Worm (Caenorhabditis elegans) whole organism, late embryonic: ENCODE measurements around the gene gpa-13.

Experiments used
- K02D7.2 ChIP-seq: sonication (generic microtip); optimal IDR thresholded peaks from 2 replicates; lab custom pipeline; 2017; ENCODE audit warnings: mild to moderate bottlenecking, missing genetic modification characterization, missing compliant biosample characterization
- T23F11.4 ChIP-seq: fragments of 200-800 bp; sonication (Bioruptor generic); optimal IDR thresholded peaks from 2 replicates; lab custom pipeline; 2018; ENCODE audit warnings: mild to moderate bottlenecking, missing genetic modification characterization, missing compliant biosample characterization
- Y22D7AL.16 ChIP-seq: sonication (generic microtip); optimal IDR thresholded peaks from 2 replicates; lab custom pipeline; 2016; ENCODE audit warnings: missing genetic modification characterization, missing compliant biosample characterization
- ceh-18 ChIP-seq: sonication (generic microtip); optimal IDR thresholded peaks from 2 replicates; lab custom pipeline; 2016; ENCODE audit warnings: missing genetic modification characterization, missing compliant biosample characterization
- ceh-19 ChIP-seq: fragments of 200-800 bp; sonication (Bioruptor generic); optimal IDR thresholded peaks from 2 replicates; lab custom pipeline; 2018; ENCODE audit warnings: mild to moderate bottlenecking, missing genetic modification characterization, missing compliant biosample characterization
- ceh-2 ChIP-seq: sonication (generic microtip); optimal IDR thresholded peaks from 2 replicates; lab custom pipeline; 2016; ENCODE audit warnings: missing genotype, missing genetic modification characterization, missing compliant biosample characterization
- ceh-22 ChIP-seq: sonication (generic microtip); optimal IDR thresholded peaks from 2 replicates; lab custom pipeline; 2017; ENCODE audit warnings: missing biosample characterization, missing genetic modification characterization
- ceh-24 ChIP-seq: sonication (generic microtip); optimal IDR thresholded peaks from 2 replicates; lab custom pipeline; 2016; ENCODE audit warnings: mild to moderate bottlenecking, missing genetic modification characterization, missing compliant biosample characterization
- ceh-30 ChIP-seq: fragments of 150-350 bp; optimal IDR thresholded peaks from 2 replicates; lab custom pipeline; 2014; ENCODE audit warnings: missing biosample characterization, missing genetic modification characterization
- ceh-45 ChIP-seq: fragments of 200-800 bp; sonication (Bioruptor generic); IDR thresholded peaks from 2 replicates; pipeline ENCODE4 v1.3.6; 2022; ENCODE audit warnings: missing genetic modification reagents, missing genetic modification characterization, missing compliant biosample characterization
- ceh-48 ChIP-seq: sonication (generic microtip); optimal IDR thresholded peaks from 2 replicates; lab custom pipeline; 2016; ENCODE audit warnings: missing genetic modification characterization, inconsistent platforms, missing compliant biosample characterization
- ceh-6 ChIP-seq: fragments of 200-800 bp; sonication (Bioruptor generic); optimal IDR thresholded peaks from 2 replicates; lab custom pipeline; 2018; ENCODE audit warnings: mild to moderate bottlenecking, missing genetic modification characterization, missing compliant biosample characterization
- che-1 ChIP-seq: sonication (generic microtip); optimal IDR thresholded peaks from 2 replicates; lab custom pipeline; 2016; ENCODE audit warnings: mild to moderate bottlenecking, missing genetic modification characterization, missing compliant biosample characterization
- dve-1 ChIP-seq: sonication (generic microtip); optimal IDR thresholded peaks from 2 replicates; lab custom pipeline; 2017; ENCODE audit warnings: antibody characterized with exemption, mild to moderate bottlenecking, missing genetic modification characterization, missing compliant biosample characterization
- elt-2 ChIP-seq: sonication (generic microtip); optimal IDR thresholded peaks from 2 replicates; lab custom pipeline; 2016; ENCODE audit warnings: missing genetic modification reagents, missing genetic modification characterization, missing compliant biosample characterization
- elt-4 ChIP-seq: sonication (generic microtip); optimal IDR thresholded peaks from 2 replicates; lab custom pipeline; 2016; ENCODE audit warnings: missing genetic modification characterization, missing compliant biosample characterization
- fax-1 ChIP-seq: sonication (generic microtip); optimal IDR thresholded peaks from 2 replicates; lab custom pipeline; 2016; ENCODE audit warnings: missing genotype, missing genetic modification characterization, missing compliant biosample characterization
- hlh-13 ChIP-seq: fragments of 200-800 bp; sonication (Bioruptor generic); optimal IDR thresholded peaks from 2 replicates; lab custom pipeline; 2018; ENCODE audit warnings: mild to moderate bottlenecking, missing genetic modification characterization, missing compliant biosample characterization
- hlh-30 ChIP-seq: sonication (generic microtip); optimal IDR thresholded peaks from 2 replicates; lab custom pipeline; 2017; ENCODE audit warnings: antibody characterized with exemption, missing genetic modification characterization, missing compliant biosample characterization; ENCODE audit not compliant: insufficient read depth
- lim-6 ChIP-seq: sonication (generic microtip); optimal IDR thresholded peaks from 2 replicates; lab custom pipeline; 2016; ENCODE audit warnings: missing genetic modification characterization, missing compliant biosample characterization
- lin-11 ChIP-seq: fragments of 200-800 bp; sonication (Bioruptor generic); optimal IDR thresholded peaks from 2 replicates; lab custom pipeline; 2018; ENCODE audit warnings: mild to moderate bottlenecking, missing genetic modification characterization, missing compliant biosample characterization
- madf-2 ChIP-seq: sonication (generic microtip); optimal IDR thresholded peaks from 2 replicates; lab custom pipeline; 2017; ENCODE audit warnings: missing genetic modification characterization, missing compliant biosample characterization
- nhr-11 ChIP-seq: fragments of 150-350 bp; optimal IDR thresholded peaks from 2 replicates; lab custom pipeline; 2014; ENCODE audit warnings: missing biosample characterization, missing genetic modification characterization
- odd-2 ChIP-seq: sonication (generic microtip); optimal IDR thresholded peaks from 2 replicates; lab custom pipeline; 2017; ENCODE audit warnings: antibody characterized with exemption, mild to moderate bottlenecking, missing genetic modification characterization, missing compliant biosample characterization
- pag-3 ChIP-seq: sonication (generic microtip); optimal IDR thresholded peaks from 2 replicates; lab custom pipeline; 2016; ENCODE audit warnings: missing compliant biosample characterization, missing genetic modification characterization, borderline replicate concordance
- pat-9 ChIP-seq: fragments of 200-800 bp; sonication (Bioruptor generic); optimal IDR thresholded peaks from 2 replicates; lab custom pipeline; 2018; ENCODE audit warnings: mild to moderate bottlenecking, missing genetic modification characterization, moderate library complexity, missing compliant biosample characterization
- pax-1 ChIP-seq: fragments of 150-350 bp; optimal IDR thresholded peaks from 2 replicates; lab custom pipeline; 2014; ENCODE audit warnings: missing biosample characterization, missing genetic modification characterization
- ref-2 ChIP-seq: sonication (generic microtip); optimal IDR thresholded peaks from 2 replicates; lab custom pipeline; 2016; ENCODE audit warnings: missing genetic modification characterization, missing compliant biosample characterization
- sox-2 ChIP-seq: fragments of 200-800 bp; sonication (Bioruptor generic); IDR thresholded peaks from 2 replicates; pipeline ENCODE4 v1.3.6; 2022; ENCODE audit warnings: missing genetic modification reagents, missing genetic modification characterization, missing compliant biosample characterization
- sox-4 ChIP-seq: sonication (generic microtip); optimal IDR thresholded peaks from 2 replicates; lab custom pipeline; 2017; ENCODE audit warnings: mild to moderate bottlenecking, missing genetic modification characterization, inconsistent platforms, missing compliant biosample characterization
- syd-9 ChIP-seq: sonication (generic microtip); optimal IDR thresholded peaks from 2 replicates; lab custom pipeline; 2016; ENCODE audit warnings: mild to moderate bottlenecking, missing genetic modification characterization, moderate library complexity, missing compliant biosample characterization
- ttx-3 ChIP-seq: sonication (generic microtip); optimal IDR thresholded peaks from 2 replicates; lab custom pipeline; 2016; ENCODE audit warnings: missing genetic modification reagents, missing genetic modification characterization, missing compliant biosample characterization
- unc-42 ChIP-seq: sonication (generic microtip); optimal IDR thresholded peaks from 2 replicates; lab custom pipeline; 2016; ENCODE audit warnings: missing genotype, missing genetic modification characterization, missing compliant biosample characterization
- unc-86 ChIP-seq: sonication (generic microtip); optimal IDR thresholded peaks from 2 replicates; lab custom pipeline; 2016; ENCODE audit warnings: missing genetic modification characterization, missing compliant biosample characterization
- ztf-16 ChIP-seq: sonication (generic microtip); optimal IDR thresholded peaks from 2 replicates; lab custom pipeline; 2017; ENCODE audit warnings: missing genetic modification characterization, missing compliant biosample characterization

The gpa-13 gene

ce11 chrV:12749558-12749957 is 5.2 kb downstream of the gpa-13 start:
- no peak for TF ChIP-seq syd-9 (tag; lab: Kevin White, UChicago)
- TF ChIP-seq fax-1 (tag; lab: Kevin White, UChicago) = no peak
- TF ChIP-seq sox-2 (GFP tag; lab: Robert Waterston, UW) = no peak
- TF ChIP-seq K02D7.2 (tag; lab: Kevin White, UChicago) = no peak
- TF ChIP-seq madf-2 (tag; lab: Kevin White, UChicago) = no peak
- TF ChIP-seq ceh-19 (GFP tag; lab: Kevin White, UChicago) = no peak
- no peak for TF ChIP-seq pax-1 (tag; lab: Kevin White, UChicago)
- TF ChIP-seq T23F11.4 = no peak
- TF ChIP-seq ceh-2 = no peak
- no peak for TF ChIP-seq dve-1
- TF ChIP-seq nhr-11 = no peak
- TF ChIP-seq sox-4 (tag; lab: Kevin White, UChicago) = no peak
- no peak for TF ChIP-seq hlh-30
- TF ChIP-seq lin-11 (tag; lab: Kevin White, UChicago) = no peak
- TF ChIP-seq pat-9 (tag; lab: Kevin White, UChicago) = no peak
- TF ChIP-seq elt-2 = no peak
- TF ChIP-seq hlh-13 (GFP tag; lab: Kevin White, UChicago) = no peak

DNA sequence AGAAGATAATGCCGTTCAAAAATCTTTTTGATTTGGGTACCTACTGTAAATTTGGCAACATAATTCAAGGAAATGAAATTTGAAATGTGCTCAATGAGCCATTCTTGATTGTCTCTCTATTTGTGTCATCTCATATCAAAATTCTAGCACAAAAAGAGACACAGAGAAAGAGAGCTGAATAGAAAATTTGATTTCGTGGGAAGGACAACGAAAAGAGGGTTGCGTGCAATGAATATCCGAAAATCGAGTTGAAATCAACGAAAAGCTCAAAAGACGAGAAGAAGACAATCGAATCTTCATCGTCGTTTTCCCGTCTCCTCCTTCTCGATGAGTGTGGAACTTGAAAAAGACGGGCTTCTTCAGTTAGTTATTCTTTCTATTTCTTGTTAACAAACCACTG is 6.9 kb downstream of the gpa-13 start, which contains the start of gene C15C8.5:
TSS of gene C15C8.5 (plus strand) at position 152 of the 400 bp plus-strand sequence.
- TF ChIP-seq ceh-22 (tag; lab: Kevin White, UChicago) = no peak
- TF ChIP-seq unc-42 (tag; lab: Kevin White, UChicago) = peak; percentile 97

DNA sequence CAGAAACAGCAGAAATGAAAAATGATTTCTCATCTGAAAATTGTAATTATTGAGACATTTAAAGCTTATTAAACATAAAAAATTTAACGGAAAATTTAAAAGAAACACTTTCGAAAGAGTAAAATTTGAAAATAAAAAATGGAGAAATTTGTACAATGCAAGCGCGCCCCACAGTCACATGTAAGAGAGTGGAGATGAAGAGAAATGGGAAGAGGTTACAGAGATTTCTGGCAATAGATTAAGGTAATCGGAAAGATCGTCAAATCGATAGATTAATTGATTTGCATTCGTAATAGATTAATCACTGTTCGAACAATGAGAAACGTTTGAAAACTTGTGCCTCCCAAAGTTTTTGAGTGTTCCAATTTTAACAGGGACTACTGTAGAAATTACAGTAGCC is 7.3 kb downstream of the gpa-13 start, which contains the start of gene C15C8.4:
TSS of gene C15C8.4 (minus strand) at position 33 of the 400 bp plus-strand sequence.
- TF ChIP-seq unc-86 (no peak), elt-4 (tag; lab: Kevin White, UChicago) (no peak), ztf-16 (tag; lab: Kevin White, UChicago) (no peak), lin-11 (tag; lab: Kevin White, UChicago) (no peak), ceh-22 (tag; lab: Kevin White, UChicago) (no peak), ceh-48 (tag; lab: Kevin White, UChicago) (no peak), ref-2 (tag; lab: Kevin White, UChicago) (no peak)

DNA sequence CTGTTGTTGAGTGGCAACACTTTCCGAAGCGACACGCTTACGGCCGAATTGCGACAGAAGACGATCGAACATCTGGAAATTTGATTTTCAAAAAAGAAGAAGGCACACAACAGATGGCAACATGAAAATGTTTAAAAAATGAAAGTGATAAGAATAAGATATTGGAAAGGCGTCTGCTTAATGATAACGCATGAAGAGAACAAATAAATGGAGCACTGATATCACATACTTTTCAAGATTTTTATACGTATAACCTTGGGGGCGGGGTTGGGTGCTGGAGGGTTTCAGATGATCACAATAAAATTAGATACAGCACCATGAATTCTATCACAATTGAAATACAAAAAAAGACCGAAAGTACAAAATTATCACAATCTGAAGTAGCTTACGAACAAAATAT is 9.8 kb downstream of the gpa-13 start, which contains the start of gene C15C8.7:
TSS of gene C15C8.7 (minus strand) at position 72 of the 400 bp plus-strand sequence.
- TF ChIP-seq odd-2 (tag; lab: Kevin White, UChicago) (no peak), ceh-18 (tag; lab: Kevin White, UChicago) (no peak), unc-42 (tag; lab: Kevin White, UChicago) (no peak), ceh-24 (tag; lab: Kevin White, UChicago) (no peak), elt-2 (peak; percentile 74), elt-4 (tag; lab: Kevin White, UChicago) (no peak)

- TF ChIP-seq pag-3 (tag; lab: Kevin White, UChicago) (no peak), ceh-6 (GFP tag; lab: Kevin White, UChicago) (no peak), lim-6 (tag; lab: Kevin White, UChicago) (no peak)
These were observed 10.8 kb downstream of the gpa-13 start for ce11 chrV:12743778-12744502.

DNA sequence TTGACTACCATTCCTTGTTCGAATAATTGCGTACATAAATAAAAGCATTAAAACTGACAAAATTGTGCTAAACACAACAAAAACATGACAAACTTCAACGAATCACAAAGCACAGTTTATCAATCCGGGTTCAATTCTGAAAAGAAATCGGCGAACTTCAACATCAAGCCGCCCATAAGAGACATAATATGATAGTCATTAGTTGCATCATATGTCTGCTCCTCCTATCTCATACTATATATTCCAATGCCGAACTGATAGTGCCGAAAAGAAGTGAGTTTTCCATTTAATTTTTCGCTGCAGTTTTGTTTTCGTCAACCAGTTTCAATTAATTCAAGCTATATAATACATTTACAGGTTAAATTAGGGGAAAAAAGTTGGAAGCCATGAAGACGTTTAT is 13.1 kb downstream of the gpa-13 start, which contains the start of gene hrg-7:
TSS of gene hrg-7 (plus strand) at position 358 of the 400 bp plus-strand sequence.
- TF ChIP-seq ceh-45 (GFP tag; lab: Robert Waterston, UW) (no peak), ceh-30 (no peak), unc-86 (no peak), sox-4 (tag; lab: Kevin White, UChicago) (no peak), che-1 (tag; lab: Kevin White, UChicago) (no peak), Y22D7AL.16 (no peak), ttx-3 (tag; lab: Kevin White, UChicago) (no peak)
- TF ChIP-seq, all 69 proteins: peak for 0
